Fruit fly (Drosophila melanogaster) S2 (cell line): ENCODE data around the gene AstC.

Experiments
- CG8478 ChIP-seq: fragments of >200 bp; optimal IDR thresholded peaks from 2 replicates; lab custom pipeline; 2018
- CTCF ChIP-seq, 2 experiments: fragments of >200 bp; optimal IDR thresholded peaks; 2 replicates each; lab custom pipeline; 2018

AstC gene

DNA sequence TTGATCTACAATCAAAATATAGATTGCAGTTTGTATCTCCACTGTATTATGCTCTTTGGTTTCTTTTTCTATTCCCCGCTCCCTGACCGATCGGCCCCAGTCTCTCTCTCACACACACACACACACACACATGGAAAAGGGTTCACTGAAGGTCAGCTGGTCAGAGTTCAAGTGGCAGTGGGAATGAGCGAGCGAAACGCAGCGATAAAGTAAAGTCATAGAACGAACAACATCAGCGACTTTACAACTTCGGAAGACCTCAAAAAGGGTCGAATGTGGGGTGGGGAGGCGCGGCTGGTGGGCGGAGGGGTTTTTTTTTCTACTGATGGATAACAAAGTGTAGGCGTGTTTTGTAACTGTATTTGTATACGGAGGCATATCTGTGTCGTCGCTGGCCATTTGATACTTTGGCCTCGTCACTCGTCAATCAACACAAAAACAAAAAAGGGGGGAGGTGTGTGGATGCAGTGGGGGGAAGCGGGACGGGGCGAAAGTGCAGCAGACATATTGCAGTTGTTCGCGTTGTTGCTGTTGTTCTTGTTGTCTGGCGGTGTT lies 23.0 kb downstream of the AstC start:
- no peak for TF ChIP-seq CTCF (optimal IDR thresholded peaks at IDR 0.05; lab: Kevin White, UChicago)

DNA sequence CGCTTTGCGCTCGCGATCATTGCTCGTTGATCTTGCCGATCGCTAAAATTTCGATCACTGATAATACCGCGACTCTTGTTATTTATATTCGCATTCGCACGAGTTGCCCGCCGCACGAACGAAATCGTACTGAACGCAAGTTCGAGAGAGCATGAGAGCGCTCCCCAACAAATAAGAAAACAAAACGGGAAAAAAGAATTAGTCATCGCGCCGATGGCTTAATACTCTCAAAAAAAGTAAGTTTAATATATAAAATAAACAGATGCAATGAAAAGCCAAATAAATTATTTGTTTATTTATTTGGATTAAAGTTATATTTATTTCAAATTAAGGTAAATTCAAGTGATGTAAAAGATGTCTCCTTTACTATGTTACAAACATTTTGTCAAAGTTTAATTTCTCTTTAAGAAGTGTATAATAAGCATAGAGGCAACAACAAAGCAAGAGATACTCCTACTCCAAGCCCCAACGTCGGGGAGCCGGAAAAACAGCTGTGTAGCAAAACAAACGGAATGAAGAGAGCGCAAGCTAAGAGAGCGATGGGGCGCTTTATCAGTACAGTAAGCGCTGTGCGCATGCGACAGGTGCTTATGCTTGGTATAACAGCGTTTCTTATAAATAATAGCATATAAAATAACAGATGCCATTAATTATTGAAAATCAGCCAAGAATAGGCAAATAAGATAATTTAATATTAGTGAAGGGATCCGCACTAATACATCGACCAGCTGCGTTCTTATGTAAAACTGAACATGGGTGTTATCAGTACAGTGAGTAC lies 23.7 kb downstream of the AstC start:
- TF ChIP-seq CTCF (optimal IDR thresholded peaks at IDR 0.05; lab: Kevin White, UChicago) (no peak), CG8478 (lab: Kevin White, UChicago) (no peak)

DNA sequence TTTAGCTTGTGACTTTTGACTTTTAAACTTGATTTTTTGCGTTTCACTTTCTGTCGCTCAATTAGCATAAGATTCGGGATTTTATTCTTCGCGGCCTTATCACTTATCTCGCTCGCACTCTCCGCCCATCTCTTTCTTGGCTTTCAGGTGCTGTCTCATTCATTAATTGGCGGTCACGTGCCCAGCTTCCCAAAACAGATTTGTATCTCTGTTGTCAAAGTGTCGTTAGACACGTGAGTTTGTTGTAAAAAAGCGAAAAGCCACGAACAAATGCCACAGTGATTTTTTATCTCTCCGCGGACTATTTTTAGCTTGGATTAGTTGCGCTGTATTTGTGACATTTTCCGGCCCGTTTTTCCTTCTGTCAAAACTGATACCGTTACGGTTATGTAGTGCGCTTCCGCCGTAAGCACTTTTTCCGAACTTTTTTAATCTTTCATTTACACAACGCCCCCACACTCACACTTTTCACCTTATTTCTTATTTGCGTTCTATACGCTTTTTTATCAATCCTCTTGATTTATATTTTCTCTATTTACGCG lies 24.3 kb downstream of the AstC start:
- no peak for TF ChIP-seq CTCF (optimal IDR thresholded peaks at IDR 0.05; lab: Kevin White, UChicago)
- no peak for TF ChIP-seq CG8478 (lab: Kevin White, UChicago)

DNA sequence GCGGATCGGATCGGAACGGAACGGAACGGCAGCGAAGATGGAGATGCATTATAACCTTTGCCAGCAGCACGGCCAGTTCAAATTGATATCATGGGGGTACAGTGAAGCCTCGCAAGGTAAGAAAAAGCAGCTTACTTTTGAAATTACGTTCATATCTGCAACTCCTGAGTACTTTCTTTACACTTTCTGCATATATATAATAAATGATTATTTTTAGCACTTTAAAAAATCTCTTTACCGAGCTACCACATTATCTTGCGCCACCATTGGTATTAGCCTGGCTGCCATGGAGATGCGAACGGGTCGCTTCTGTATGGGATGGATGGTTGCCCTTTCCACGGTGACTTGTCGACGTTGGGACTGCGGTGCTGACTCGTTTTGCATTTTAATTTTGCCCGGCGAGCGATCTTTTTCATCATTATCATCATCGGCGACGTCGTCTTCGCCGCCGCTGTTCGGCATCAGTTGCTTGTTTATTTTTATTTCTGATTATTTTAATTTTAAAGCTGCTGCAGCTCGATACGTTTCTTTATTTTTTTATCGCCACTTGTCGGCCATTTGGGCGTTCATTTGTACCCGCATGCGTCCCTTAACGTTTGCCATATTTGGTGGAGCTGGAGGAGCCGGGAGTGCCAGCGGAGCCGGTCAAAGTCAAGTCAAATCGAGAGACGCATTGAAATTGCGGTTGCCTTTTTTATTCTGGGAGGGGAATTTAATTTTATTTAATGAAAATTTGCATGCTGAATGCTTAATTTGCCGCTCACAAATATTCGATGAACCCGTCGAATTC lies 28.0 kb downstream of the AstC start:
- TF ChIP-seq CG8478 (lab: Kevin White, UChicago) (no peak), CTCF (optimal IDR thresholded peaks at IDR 0.05; lab: Kevin White, UChicago) (no peak)

DNA sequence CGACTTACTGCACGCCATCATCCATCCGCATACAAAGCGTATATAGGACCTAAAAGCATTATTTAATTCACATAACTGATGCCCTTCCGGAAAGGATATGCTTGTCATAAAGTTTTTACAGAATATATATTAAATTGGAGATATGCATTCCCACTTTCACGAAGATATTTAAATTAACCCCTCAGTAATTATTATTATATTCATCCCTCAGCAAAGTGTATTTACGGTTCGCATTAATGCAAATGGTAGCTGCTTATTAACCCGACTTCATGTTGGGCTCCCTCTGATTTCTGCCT lies 28.8 kb downstream of the AstC start:
- TF ChIP-seq CG8478 (lab: Kevin White, UChicago), result no peak
- no peak for TF ChIP-seq CTCF (optimal IDR thresholded peaks at IDR 0.05; lab: Kevin White, UChicago)

DNA sequence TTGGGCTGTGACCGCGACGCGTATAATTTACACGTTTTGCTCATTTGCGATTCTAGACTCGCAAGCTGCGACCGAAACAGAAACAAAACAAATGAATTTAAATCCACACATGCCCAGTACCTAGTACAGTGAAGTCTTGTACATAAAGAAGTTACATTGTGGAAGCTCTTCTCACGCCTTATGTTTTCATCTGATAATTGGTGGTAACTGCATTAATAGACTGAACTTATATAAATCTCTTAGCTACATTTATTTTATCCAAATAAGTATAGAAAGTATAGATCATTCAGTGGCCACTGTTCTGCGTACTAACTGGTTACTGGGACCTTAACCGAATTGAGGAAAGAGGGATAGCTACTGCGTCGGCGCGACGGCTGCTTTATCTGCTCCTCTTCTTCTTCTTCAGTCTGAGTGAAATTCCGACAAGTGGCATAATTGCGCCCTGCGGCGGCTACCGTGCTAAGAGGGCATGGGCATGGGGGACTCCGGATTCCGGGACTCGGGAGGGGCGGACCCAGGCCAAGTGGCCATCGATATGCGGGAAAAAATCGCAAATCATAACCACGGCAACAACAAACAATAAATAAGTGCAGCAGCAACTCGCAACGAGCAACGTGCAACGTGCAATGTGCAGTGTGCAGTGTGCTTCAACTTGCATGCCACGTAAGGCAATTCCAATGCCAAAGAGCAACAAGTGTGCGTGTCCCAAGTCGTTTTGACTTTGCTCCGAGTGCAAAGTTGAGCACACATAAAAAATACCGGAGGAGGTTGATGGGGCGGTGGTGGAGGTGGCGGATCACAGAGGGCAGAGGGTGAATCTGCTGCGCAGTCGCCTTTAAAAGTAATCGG lies 29.3 kb downstream of the AstC start:
- TF ChIP-seq CTCF (optimal IDR thresholded peaks at IDR 0.05; lab: Kevin White, UChicago) (no peak), CG8478 (lab: Kevin White, UChicago) (no peak)

DNA sequence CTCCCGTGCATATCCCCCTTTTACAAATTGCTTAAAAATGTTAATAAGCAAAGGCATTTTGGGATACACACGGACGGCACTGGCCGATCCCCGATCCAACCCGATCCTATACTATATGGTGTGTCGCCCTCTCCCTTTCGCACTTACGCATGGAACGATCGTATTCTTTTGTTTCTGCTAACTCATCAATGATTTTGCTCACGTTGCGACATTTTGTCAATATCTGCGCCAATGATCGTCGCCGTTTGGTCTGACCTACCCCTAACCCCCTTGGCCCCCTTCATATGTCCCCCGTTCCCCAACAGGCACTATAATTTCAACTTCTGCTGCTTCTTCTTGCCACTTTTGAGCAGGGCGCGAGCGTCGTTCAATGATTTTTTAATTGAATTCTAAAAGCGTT lies 31.5 kb downstream of the AstC start:
- TF ChIP-seq CTCF (optimal IDR thresholded peaks at IDR 0.05; lab: Kevin White, UChicago), result no peak
- no peak for TF ChIP-seq CG8478 (lab: Kevin White, UChicago)

DNA sequence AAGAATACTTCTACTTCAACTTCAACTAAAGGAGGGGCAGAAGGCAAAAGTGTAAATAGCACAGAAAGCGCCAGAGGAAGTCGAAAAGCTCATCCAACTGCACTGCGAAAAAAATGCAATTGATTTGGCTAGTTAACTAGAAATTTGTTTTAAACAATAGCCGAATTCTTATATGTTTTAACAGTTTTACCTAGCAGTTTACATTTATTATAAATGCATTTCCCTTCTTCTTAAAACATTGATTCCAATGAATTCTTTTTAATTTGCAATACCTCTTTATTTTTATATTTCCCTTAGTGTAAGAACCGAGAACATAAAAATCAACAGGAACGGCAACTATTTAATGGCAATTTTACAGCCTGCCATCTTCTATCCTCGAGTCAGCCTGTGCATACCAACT lies 32.9 kb downstream of the AstC start:
- no peak for TF ChIP-seq CG8478 (lab: Kevin White, UChicago)
- no peak for TF ChIP-seq CTCF (optimal IDR thresholded peaks at IDR 0.05; lab: Kevin White, UChicago)

DNA sequence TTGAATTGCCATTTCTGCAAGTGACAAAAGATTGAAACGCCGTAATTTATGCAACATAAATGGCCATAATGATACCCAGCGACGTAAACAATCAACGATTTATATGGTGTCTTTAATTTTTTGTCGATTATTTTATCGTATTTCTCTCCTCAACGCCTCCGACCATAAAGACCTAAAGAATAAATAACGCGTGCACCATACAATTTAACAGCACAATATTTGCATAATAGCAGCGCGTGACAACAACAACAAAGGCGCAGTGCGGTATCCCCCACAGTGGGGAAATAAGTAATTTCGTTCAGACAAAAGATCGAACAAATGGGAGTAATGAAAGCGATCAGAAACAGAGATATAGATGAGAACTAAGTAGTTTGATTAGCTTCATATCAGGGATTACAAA lies 35.1 kb downstream of the AstC start:
- TF ChIP-seq CG8478 (lab: Kevin White, UChicago) (no peak), CTCF (optimal IDR thresholded peaks at IDR 0.05; lab: Kevin White, UChicago) (no peak)

DNA sequence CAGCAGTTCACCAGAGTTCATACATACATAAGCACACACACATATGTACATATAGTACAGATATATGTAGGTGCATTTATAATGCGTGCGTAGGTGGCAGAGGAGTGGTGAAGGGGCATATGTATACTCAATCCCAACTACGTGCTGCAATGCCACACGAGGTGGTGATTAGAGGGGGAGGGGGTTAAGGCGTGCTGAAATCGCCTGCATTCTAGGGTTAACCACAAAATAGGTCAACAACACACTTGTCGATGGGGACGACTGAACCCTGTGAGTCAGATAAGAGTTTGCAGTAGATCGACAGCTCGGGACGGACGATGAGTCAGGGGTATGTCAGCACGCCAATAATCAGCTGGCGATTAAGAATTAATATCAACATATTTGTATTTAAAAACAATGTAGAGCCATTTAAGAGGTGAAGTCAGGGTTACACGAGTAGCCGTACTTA lies 35.7 kb downstream of the AstC start:
- TF ChIP-seq CTCF (optimal IDR thresholded peaks at IDR 0.05; lab: Kevin White, UChicago), result no peak
- no peak for TF ChIP-seq CG8478 (lab: Kevin White, UChicago)

DNA sequence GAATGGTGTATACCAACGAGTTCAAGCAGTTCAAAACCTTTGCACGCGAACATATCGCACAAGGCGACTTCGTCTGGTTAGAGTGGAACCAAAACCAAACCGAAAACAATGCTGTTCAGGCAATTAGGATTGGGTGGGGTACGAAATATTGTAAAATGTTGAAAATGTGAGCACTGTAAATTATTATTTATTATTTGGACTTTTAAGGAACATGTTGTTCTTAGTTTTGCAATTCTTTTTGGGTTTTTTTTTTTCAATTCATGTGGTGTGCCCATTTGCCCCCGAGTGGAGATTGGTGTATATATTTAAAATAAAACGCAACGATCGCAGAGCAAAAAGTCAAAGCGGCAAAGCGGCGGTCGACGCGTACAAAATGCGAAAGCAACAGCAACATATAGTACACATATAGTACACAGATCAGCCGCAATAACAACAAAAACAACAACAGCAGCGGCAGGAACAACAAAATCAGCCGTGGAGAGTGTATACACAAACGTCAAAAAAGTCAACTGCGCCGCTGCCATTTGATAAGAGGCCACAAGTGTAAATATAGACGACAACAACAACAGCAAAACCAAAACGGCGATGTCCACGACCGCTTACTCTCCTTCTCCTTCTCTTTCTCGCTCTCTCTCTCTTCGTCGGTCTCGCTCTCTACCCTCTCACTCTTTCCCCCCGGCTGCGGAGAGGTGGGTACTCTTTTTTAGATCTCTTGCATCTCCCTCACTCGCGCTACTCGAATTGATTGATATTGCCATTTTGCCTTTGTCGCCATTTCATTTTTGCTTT lies 36.3 kb downstream of the AstC start:
- no peak for TF ChIP-seq CG8478 (lab: Kevin White, UChicago)
- no peak for TF ChIP-seq CTCF (optimal IDR thresholded peaks at IDR 0.05; lab: Kevin White, UChicago)

DNA sequence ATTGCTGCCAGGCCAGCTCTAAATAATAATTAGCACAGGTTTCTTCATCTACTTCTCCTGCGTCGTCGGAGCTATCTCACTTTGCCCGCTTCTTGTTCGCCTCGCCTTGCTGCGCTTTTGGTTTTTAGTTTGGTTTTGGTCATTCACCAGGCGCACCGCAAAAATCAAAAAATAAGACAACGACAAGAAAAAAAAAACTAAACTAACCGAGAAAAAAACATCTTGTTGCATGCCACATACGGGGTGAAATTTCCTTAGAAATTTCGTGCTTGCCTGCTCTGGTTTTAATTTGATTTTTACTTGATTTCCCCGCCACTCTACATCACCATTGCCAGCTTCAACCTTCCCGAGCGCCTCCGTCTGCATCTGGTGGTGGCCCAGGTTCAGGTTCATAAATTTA lies 39.4 kb downstream of the AstC start:
- TF ChIP-seq CG8478 (lab: Kevin White, UChicago) (no peak), CTCF (optimal IDR thresholded peaks at IDR 0.05; lab: Kevin White, UChicago) (no peak)

DNA sequence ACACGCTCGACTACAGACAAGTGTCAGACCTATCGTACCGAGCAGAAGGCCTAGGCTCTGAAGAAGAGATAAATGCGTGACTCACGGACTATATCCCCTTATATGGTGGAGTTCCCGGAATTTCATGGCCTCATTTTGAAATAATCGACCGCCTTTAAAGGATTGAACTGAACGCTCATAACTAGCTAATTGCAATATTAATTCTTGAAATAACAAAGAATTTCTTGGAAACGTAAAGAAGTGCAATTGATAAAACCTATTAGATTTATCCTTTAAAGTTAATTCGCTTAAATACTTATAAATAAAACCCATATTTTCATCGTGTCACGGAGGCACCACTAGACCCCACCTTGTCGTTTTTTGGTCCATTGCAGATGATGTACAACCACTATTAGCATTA lies 40.1 kb downstream of the AstC start:
- TF ChIP-seq CG8478 (lab: Kevin White, UChicago), result no peak
- no peak for TF ChIP-seq CTCF (optimal IDR thresholded peaks at IDR 0.05; lab: Kevin White, UChicago)
